Fruit fly (Drosophila melanogaster) whole organism, pupa: ENCODE data around the gene bi.

ENCODE experiments used
- CG12605 ChIP-seq: fragments of 200-800 bp; sonication (Bioruptor generic); IDR thresholded peaks from 2 replicates; pipeline ENCODE4 v1.3.6; 2022; ENCODE audit warnings: missing biosample characterization, missing genetic modification characterization
- CG15710 ChIP-seq: fragments of 200-800 bp; sonication (Bioruptor generic); optimal IDR thresholded peaks from 2 replicates; lab custom pipeline; 2018; ENCODE audit warnings: missing biosample characterization, mild to moderate bottlenecking, missing genetic modification characterization, moderate library complexity
- CG4496 ChIP-seq: fragments of 200-800 bp; sonication (Bioruptor generic); IDR thresholded peaks from 3 replicates; pipeline ENCODE4 v1.3.6; 2022; ENCODE audit warnings: missing biosample characterization, missing genetic modification characterization
- CG8159 ChIP-seq: fragments of 200-800 bp; sonication (Bioruptor generic); optimal IDR thresholded peaks from 3 replicates; lab custom pipeline; 2018; ENCODE audit warnings: missing biosample characterization, mild to moderate bottlenecking, missing genetic modification characterization, moderate library complexity
- CG8301 ChIP-seq: fragments of 200-800 bp; sonication (Bioruptor generic); optimal IDR thresholded peaks from 2 replicates; lab custom pipeline; 2018; ENCODE audit warnings: missing biosample characterization, mild to moderate bottlenecking, missing genetic modification characterization
- EcR ChIP-seq: fragments of 200-800 bp; sonication (Bioruptor generic); optimal IDR thresholded peaks from 3 replicates; lab custom pipeline; 2019; ENCODE audit warnings: missing biosample characterization, missing genetic modification characterization, mild to moderate bottlenecking, moderate library complexity, missing genetic modification reagents
- Ets98B ChIP-seq: fragments of 200-800 bp; sonication (Bioruptor generic); IDR thresholded peaks from 2 replicates; pipeline ENCODE4 v1.3.6; 2022; ENCODE audit warnings: missing biosample characterization, missing genetic modification characterization
- gl ChIP-seq: fragments of 200-800 bp; sonication (Bioruptor generic); optimal IDR thresholded peaks from 2 replicates; lab custom pipeline; 2018; ENCODE audit warnings: missing biosample characterization, mild to moderate bottlenecking, missing genetic modification characterization
- rn ChIP-seq: fragments of 200-800 bp; sonication (Bioruptor generic); IDR thresholded peaks from 2 replicates; pipeline ENCODE4 v1.3.6; 2022; ENCODE audit warnings: missing biosample characterization, missing genetic modification characterization

DNA sequence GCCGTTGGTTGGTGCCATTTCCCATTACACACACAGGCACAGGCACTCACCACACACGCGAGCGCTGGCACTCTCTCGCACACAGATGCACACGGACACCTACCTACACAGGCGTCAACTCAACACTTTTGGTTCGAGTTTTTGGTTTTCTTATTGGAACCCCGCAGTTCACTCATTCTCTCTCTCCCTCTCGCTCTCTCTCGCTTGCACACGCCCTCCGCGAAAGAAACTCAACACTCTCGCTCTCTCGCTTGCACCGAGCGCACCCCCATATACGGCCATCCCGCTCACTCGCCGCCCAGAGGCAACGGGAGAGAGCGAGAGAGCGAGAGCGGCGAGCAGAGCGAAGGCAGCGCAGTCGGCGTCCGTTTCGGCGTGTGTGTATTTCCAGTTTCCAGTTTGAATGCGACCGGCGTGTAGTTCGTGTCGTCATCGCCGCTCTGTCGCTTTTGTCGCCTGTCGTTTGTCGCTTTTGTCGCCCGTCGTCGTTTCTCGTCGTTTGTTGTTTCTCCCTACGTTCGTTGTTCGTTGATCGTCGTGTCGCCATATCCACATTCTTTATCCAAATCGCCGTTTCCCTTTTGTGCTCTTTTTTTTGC is 14.2 kb downstream of the bi start:
- TF ChIP-seq EcR (GFP tag; lab: Kevin White, UChicago) (peak; percentile 4), CG15710 (tag; lab: Kevin White, UChicago) (peak; percentile 34), CG12605 (peak; percentile 40), CG4496 (GFP tag; lab: Robert Waterston, UW) (peak; percentile 80), gl (tag; lab: Kevin White, UChicago) (peak; percentile 25), CG8159 (tag; lab: Kevin White, UChicago) (peak; percentile 25), CG8301 (tag; lab: Kevin White, UChicago) (peak; percentile 12), Ets98B (GFP tag; lab: Robert Waterston, UW) (peak; percentile 65), rn (GFP tag; lab: Robert Waterston, UW) (0 out of 2 replicates have a peak, but pooled peaks have one; percentile 21)
